Fruit fly (Drosophila melanogaster): ENCODE measurements around the gene heca.
A peak's percentile ranks its signal among the peaks of the same experiment; 100 is the strongest.

heca gene

dm6 chr3R:30263708-30264107 is 14.0 kb upstream of the heca start (continued):
- TF ChIP-seq Rfx (GFP tag; IDR thresholded peaks at IDR 0.05) = no peak
- TF ChIP-seq CG7271 (tag; optimal IDR thresholded peaks at IDR 0.05) = no peak
- no peak for TF ChIP-seq CG11456 (GFP tag; IDR thresholded peaks at IDR 0.05)
- no peak for TF ChIP-seq dati (GFP tag; IDR thresholded peaks at IDR 0.05)
- peak; percentile 44; the same call in 1 of the 2 replicates for TF ChIP-seq CG32767 (GFP tag; IDR thresholded peaks at IDR 0.05)
- TF ChIP-seq CG15073 (GFP tag; optimal IDR thresholded peaks at IDR 0.05) = no peak
- TF ChIP-seq az2 (GFP tag; optimal IDR thresholded peaks at IDR 0.05) = peak; percentile 13
- no peak for TF ChIP-seq jumu (GFP tag; optimal IDR thresholded peaks at IDR 0.05)
- TF ChIP-seq Hr78 (GFP tag; optimal IDR thresholded peaks at IDR 0.05) = no peak
- TF ChIP-seq Sin3A (optimal IDR thresholded peaks at IDR 0.05) = no peak
- no peak for TF ChIP-seq NfI (GFP tag; optimal IDR thresholded peaks at IDR 0.05)
- no peak for TF ChIP-seq dm (GFP tag; optimal IDR thresholded peaks at IDR 0.05)
- no peak for TF ChIP-seq CG14050 (GFP tag; IDR thresholded peaks at IDR 0.05)
- TF ChIP-seq CG42726 (GFP tag; IDR thresholded peaks at IDR 0.05; ENCODE audit: partially characterized antibody) = no peak
- TF ChIP-seq CG8388 (GFP tag; optimal IDR thresholded peaks at IDR 0.05) = peak; percentile 51
- TF ChIP-seq repo (GFP tag; optimal IDR thresholded peaks at IDR 0.05) = no peak
- peak; percentile 35 for TF ChIP-seq CG8924 (tag; optimal IDR thresholded peaks at IDR 0.05)
- TF ChIP-seq croc (GFP tag; conservative IDR thresholded peaks at IDR 0.05) = peak; percentile 53; the same call in 1 of the 3 replicates
- peak; percentile 31; the same call in 2 of the 4 replicates for TF ChIP-seq Gug (GFP tag; IDR thresholded peaks at IDR 0.05)
- TF ChIP-seq unpg (GFP tag; optimal IDR thresholded peaks at IDR 0.05) = peak; percentile 55
- peak; percentile 22 for TF ChIP-seq Hr3 (GFP tag; optimal IDR thresholded peaks at IDR 0.05)
- peak; percentile 45 for TF ChIP-seq Blimp-1 (GFP tag; optimal IDR thresholded peaks at IDR 0.05)
- TF ChIP-seq gce (GFP tag; IDR thresholded peaks at IDR 0.05) = no peak
- TF ChIP-seq Pdp1 (GFP tag; optimal IDR thresholded peaks at IDR 0.05) = peak; percentile 27 to 45
- no peak for TF ChIP-seq Lhr (GFP tag; optimal IDR thresholded peaks at IDR 0.05)
- no peak for TF ChIP-seq TFAM (GFP tag; optimal IDR thresholded peaks at IDR 0.05)
- TF ChIP-seq CG9797 (GFP tag; optimal IDR thresholded peaks at IDR 0.05) = no peak
- TF ChIP-seq Aef1 (GFP tag; IDR thresholded peaks at IDR 0.05) = no peak
- TF ChIP-seq pita (GFP tag; optimal IDR thresholded peaks at IDR 0.05) = no peak
- TF ChIP-seq PHDP (tag; optimal IDR thresholded peaks at IDR 0.05) = no peak
- TF ChIP-seq vvl (GFP tag; IDR thresholded peaks at IDR 0.05) = peak; percentile 62
- no peak for TF ChIP-seq CG10274 (GFP tag; optimal IDR thresholded peaks at IDR 0.05)
- TF ChIP-seq dpn (GFP tag; optimal IDR thresholded peaks at IDR 0.05) = peak; percentile 9 to 26
- TF ChIP-seq ac (GFP tag; optimal IDR thresholded peaks at IDR 0.05) = peak; percentile 10
- peak; percentile 27 for TF ChIP-seq Xbp1 (GFP tag; optimal IDR thresholded peaks at IDR 0.05)
- peak; percentile 23; the same call in 1 of the 2 replicates for TF ChIP-seq CG8765 (GFP tag; IDR thresholded peaks at IDR 0.05)
- TF ChIP-seq Doc2 (GFP tag; IDR thresholded peaks at IDR 0.05) = no peak
- no peak for TF ChIP-seq CG12219 (GFP tag; optimal IDR thresholded peaks at IDR 0.05)
- no peak for TF ChIP-seq danr (GFP tag; IDR thresholded peaks at IDR 0.05)
- no peak for TF ChIP-seq Dref (GFP tag; IDR thresholded peaks at IDR 0.05)
- TF ChIP-seq slbo (GFP tag; IDR thresholded peaks at IDR 0.05) = no peak
- no peak for TF ChIP-seq eve (GFP tag; optimal IDR thresholded peaks at IDR 0.05)
- no peak for TF ChIP-seq Hsf (GFP tag; optimal IDR thresholded peaks at IDR 0.05)
- no peak for TF ChIP-seq HHEX (GFP tag; optimal IDR thresholded peaks at IDR 0.05)
- no peak for TF ChIP-seq CG11695 (GFP tag; IDR thresholded peaks at IDR 0.05)
- TF ChIP-seq CG34422 (GFP tag; IDR thresholded peaks at IDR 0.05) = peak; percentile 47; the same call in 2 of the 3 replicates
- no peak for TF ChIP-seq CG5180 (GFP tag; optimal IDR thresholded peaks at IDR 0.05)
- TF ChIP-seq CG13624 (GFP tag; optimal IDR thresholded peaks at IDR 0.05) = no peak
- peak; percentile 45 for TF ChIP-seq CG10979 (tag; optimal IDR thresholded peaks at IDR 0.05)
- no peak for TF ChIP-seq CG18011 (GFP tag; optimal IDR thresholded peaks at IDR 0.05)
- TF ChIP-seq CG31441 (GFP tag; IDR thresholded peaks at IDR 0.05) = peak; percentile 53; the same call in 1 of the 2 replicates
- no peak for TF ChIP-seq Hr39 (optimal IDR thresholded peaks at IDR 0.05)
